Worm (Caenorhabditis elegans) whole organism, L1 larva: ENCODE results near the gene clec-132.

ENCODE experiments used
- C04F5.9 ChIP-seq: sonication (generic microtip); optimal IDR thresholded peaks from 2 replicates; lab custom pipeline; 2016; ENCODE audit warnings: missing genetic modification characterization, missing compliant biosample characterization
- C34B4.2 ChIP-seq: sonication (generic microtip); optimal IDR thresholded peaks from 2 replicates; lab custom pipeline; 2017; ENCODE audit warnings: mild to moderate bottlenecking, missing genetic modification characterization, missing compliant biosample characterization
- aha-1 ChIP-seq: fragments of 150-350 bp; optimal IDR thresholded peaks from 2 replicates; lab custom pipeline; 2014; ENCODE audit warnings: missing biosample characterization, missing genetic modification characterization
- alr-1 ChIP-seq: fragments of 200-800 bp; sonication (Bioruptor generic); optimal IDR thresholded peaks from 2 replicates; lab custom pipeline; 2018; ENCODE audit warnings: borderline replicate concordance, mild to moderate bottlenecking, missing genetic modification characterization, missing compliant biosample characterization
- blmp-1 ChIP-seq: fragments of 150-350 bp; optimal IDR thresholded peaks from 2 replicates; lab custom pipeline; 2014; ENCODE audit warnings: missing biosample characterization, missing genetic modification characterization
- ceh-63 ChIP-seq: fragments of 200-800 bp; sonication (Bioruptor generic); optimal IDR thresholded peaks from 2 replicates; lab custom pipeline; 2018; ENCODE audit warnings: mild to moderate bottlenecking, missing genetic modification characterization, missing compliant biosample characterization
- ceh-82 ChIP-seq, 3 experiments: fragments of 150-350 bp in 1 of 3; sonication (generic microtip) in 2 of 3; optimal IDR thresholded peaks; 2 replicates each; lab custom pipeline; 2014 to 2017; ENCODE audit warnings: missing biosample characterization in 3 of 3, missing genetic modification characterization in 3 of 3
- dpl-1 ChIP-seq, 3 experiments: fragments of 150-350 bp in 2 of 3; sonication (generic microtip) in 1 of 3; optimal IDR thresholded peaks; 2 replicates each; lab custom pipeline; 2014 to 2017; ENCODE audit warnings: missing biosample characterization in 3 of 3, missing genetic modification characterization in 3 of 3, missing genetic modification reagents in 3 of 3
- efl-3 ChIP-seq: fragments of 200-800 bp; sonication (Bioruptor generic); optimal IDR thresholded peaks from 2 replicates; lab custom pipeline; 2018; ENCODE audit warnings: mild to moderate bottlenecking, missing genetic modification characterization, missing compliant biosample characterization
- elt-3 ChIP-seq, 6 experiments: fragments of 150-350 bp in 1 of 6; sonication (generic microtip); optimal IDR thresholded peaks; 2 replicates each; lab custom pipeline; 2017 to 2018; ENCODE audit warnings: missing biosample characterization in 6 of 6, missing genetic modification characterization in 6 of 6, inconsistent platforms in 1 of 6
- ets-5 ChIP-seq: fragments of 200-800 bp; sonication (Bioruptor generic); IDR thresholded peaks from 2 replicates; pipeline ENCODE4 v1.3.6; 2022; ENCODE audit warnings: missing genetic modification characterization, missing compliant biosample characterization
- fos-1 ChIP-seq: fragments of 150-350 bp; optimal IDR thresholded peaks from 2 replicates; lab custom pipeline; 2014; ENCODE audit warnings: missing biosample characterization, missing genetic modification characterization
- grh-1 ChIP-seq: fragments of 200-800 bp; sonication (Bioruptor generic); IDR thresholded peaks from 2 replicates; pipeline ENCODE4 v1.3.6; 2022; ENCODE audit warnings: missing genetic modification reagents, missing genetic modification characterization, missing compliant biosample characterization
- isw-1 ChIP-seq: fragments of 200-800 bp; sonication (Bioruptor generic); IDR thresholded peaks from 2 replicates; pipeline ENCODE4 v1.3.6; 2022; ENCODE audit warnings: missing genetic modification characterization, missing compliant biosample characterization
- lin-14 ChIP-seq: fragments of 200-800 bp; sonication (Bioruptor generic); optimal IDR thresholded peaks from 2 replicates; lab custom pipeline; 2018; ENCODE audit warnings: mild to moderate bottlenecking, missing genetic modification characterization, moderate library complexity, missing compliant biosample characterization
- lin-15B ChIP-seq: fragments of 150-350 bp; sonication (generic microtip); optimal IDR thresholded peaks from 3 replicates; lab custom pipeline; 2014; ENCODE audit warnings: missing biosample characterization, missing genetic modification characterization
- lin-35 ChIP-seq, 2 experiments: fragments of 150-350 bp; optimal IDR thresholded peaks; 2 replicates each; lab custom pipeline; 2014; ENCODE audit warnings: missing biosample characterization in 2 of 2, missing genetic modification characterization in 2 of 2, missing genetic modification reagents in 2 of 2
- lir-3 ChIP-seq: sonication (generic microtip); optimal IDR thresholded peaks from 2 replicates; lab custom pipeline; 2016; ENCODE audit warnings: mild to moderate bottlenecking, missing genetic modification characterization, moderate library complexity, missing compliant biosample characterization; ENCODE audit not compliant: poor library complexity
- mab-9 ChIP-seq: fragments of 200-800 bp; sonication (Bioruptor generic); IDR thresholded peaks from 2 replicates; pipeline ENCODE4 v1.3.6; 2022; ENCODE audit warnings: missing genetic modification reagents, missing genetic modification characterization, missing compliant biosample characterization
- mef-2 ChIP-seq: fragments of 150-350 bp; optimal IDR thresholded peaks from 2 replicates; lab custom pipeline; 2014; ENCODE audit warnings: missing biosample characterization, missing genetic modification characterization
- mep-1 ChIP-seq: fragments of 150-350 bp; optimal IDR thresholded peaks from 2 replicates; lab custom pipeline; 2014; ENCODE audit warnings: missing biosample characterization, missing genetic modification characterization
- nhr-11 ChIP-seq: fragments of 150-350 bp; optimal IDR thresholded peaks from 2 replicates; lab custom pipeline; 2014; ENCODE audit warnings: missing biosample characterization, missing genetic modification characterization
- nhr-20 ChIP-seq: sonication (generic microtip); optimal IDR thresholded peaks from 2 replicates; lab custom pipeline; 2016; ENCODE audit warnings: mild to moderate bottlenecking, missing genetic modification characterization, missing compliant biosample characterization
- nhr-237 ChIP-seq: fragments of 150-350 bp; optimal IDR thresholded peaks from 2 replicates; lab custom pipeline; 2014; ENCODE audit warnings: missing biosample characterization, missing genetic modification characterization
- nhr-47 ChIP-seq: sonication (generic microtip); optimal IDR thresholded peaks from 2 replicates; lab custom pipeline; 2016; ENCODE audit warnings: mild to moderate bottlenecking, missing genetic modification characterization, moderate library complexity, missing compliant biosample characterization
- nhr-76 ChIP-seq: sonication (generic microtip); optimal IDR thresholded peaks from 2 replicates; lab custom pipeline; 2017; ENCODE audit warnings: missing biosample characterization, missing genetic modification characterization
- nhr-77 ChIP-seq: fragments of 150-350 bp; optimal IDR thresholded peaks from 2 replicates; lab custom pipeline; 2014; ENCODE audit warnings: missing biosample characterization, missing genetic modification characterization
- nhr-90 ChIP-seq: sonication (generic microtip); optimal IDR thresholded peaks from 2 replicates; lab custom pipeline; 2016; ENCODE audit warnings: mild to moderate bottlenecking, missing genetic modification characterization, missing compliant biosample characterization; ENCODE audit not compliant: poor library complexity
- pag-3 ChIP-seq: sonication (generic microtip); optimal IDR thresholded peaks from 2 replicates; lab custom pipeline; 2017; ENCODE audit warnings: missing genetic modification characterization, mild to moderate bottlenecking, missing compliant biosample characterization, antibody characterized with exemption, borderline replicate concordance; ENCODE audit not compliant: insufficient read depth
- rnt-1 ChIP-seq: sonication (generic microtip); optimal IDR thresholded peaks from 2 replicates; lab custom pipeline; 2016; ENCODE audit warnings: mild to moderate bottlenecking, missing genetic modification characterization, moderate library complexity, missing compliant biosample characterization
- snu-23 ChIP-seq: sonication (generic microtip); optimal IDR thresholded peaks from 2 replicates; lab custom pipeline; 2016; ENCODE audit warnings: missing genetic modification characterization, missing compliant biosample characterization
- sup-37 ChIP-seq: fragments of 200-800 bp; sonication (Bioruptor generic); optimal IDR thresholded peaks from 2 replicates; lab custom pipeline; 2018; ENCODE audit warnings: mild to moderate bottlenecking, missing genetic modification characterization, missing compliant biosample characterization
- swsn-7 ChIP-seq: sonication (generic microtip); optimal IDR thresholded peaks from 2 replicates; lab custom pipeline; 2016; ENCODE audit warnings: missing genetic modification characterization, missing compliant biosample characterization
- tbx-2 ChIP-seq: sonication (generic microtip); optimal IDR thresholded peaks from 2 replicates; lab custom pipeline; 2016; ENCODE audit warnings: missing genetic modification characterization, missing compliant biosample characterization
- tlp-1 ChIP-seq: fragments of 150-350 bp; optimal IDR thresholded peaks from 2 replicates; lab custom pipeline; 2014; ENCODE audit warnings: missing biosample characterization, missing genetic modification characterization
- unc-62 ChIP-seq: fragments of 150-350 bp; optimal IDR thresholded peaks from 2 replicates; lab custom pipeline; 2014; ENCODE audit warnings: missing biosample characterization, missing genetic modification reagents, missing genetic modification characterization
- unc-86 ChIP-seq: sonication (generic microtip); optimal IDR thresholded peaks from 2 replicates; lab custom pipeline; 2016; ENCODE audit warnings: missing genetic modification characterization, missing compliant biosample characterization
- xbp-1 ChIP-seq: sonication (generic microtip); optimal IDR thresholded peaks from 2 replicates; lab custom pipeline; 2016; ENCODE audit warnings: missing genetic modification characterization, missing compliant biosample characterization

The clec-132 gene

DNA sequence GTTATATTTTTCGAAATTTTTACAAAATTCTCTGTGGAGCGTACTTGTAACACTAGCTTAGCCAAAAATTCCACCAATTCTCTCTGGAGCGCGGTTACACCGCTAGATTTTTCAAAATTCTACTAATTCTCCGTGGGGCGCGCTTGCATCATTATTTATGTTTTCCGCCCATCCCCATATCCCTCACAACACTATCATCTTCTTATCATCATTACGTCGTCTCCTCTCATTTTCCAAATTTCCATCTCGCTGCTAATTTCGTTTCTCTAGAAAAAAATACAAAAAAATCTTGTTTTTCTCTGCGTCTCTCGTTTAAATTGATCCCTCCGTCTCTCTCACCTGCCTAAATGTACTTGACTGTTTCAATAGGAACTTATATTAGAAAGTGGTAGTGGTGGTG lies 21.6 kb upstream of the clec-132 start (continued):
- TF ChIP-seq mep-1 (tag; lab: Kevin White, UChicago) (no peak), tbx-2 (tag; lab: Kevin White, UChicago) (peak; percentile 4), lin-14 (GFP tag; lab: Kevin White, UChicago) (peak; percentile 20), unc-86 (tag; lab: Kevin White, UChicago) (no peak), grh-1 (GFP tag; lab: Robert Waterston, UW) (no peak), unc-62 (GFP tag; lab: Kevin White, UChicago) (no peak), tlp-1 (tag; lab: Kevin White, UChicago) (no peak), efl-3 (no peak), nhr-47 (tag; lab: Kevin White, UChicago) (no peak), nhr-11 (tag; lab: Kevin White, UChicago) (no peak), xbp-1 (tag; lab: Kevin White, UChicago) (no peak), nhr-20 (tag; lab: Kevin White, UChicago) (peak; percentile 55), ceh-63 (GFP tag; lab: Kevin White, UChicago) (no peak), ceh-82 (tag; optimal IDR thresholded peaks at IDR 0.05; lab: Kevin White, UChicago) (no peak), lir-3 (no peak), lin-35 (GFP tag; optimal IDR thresholded peaks at IDR 0.05; lab: Kevin White, UChicago) (peak in 1 of 2 experiments; percentile 36), mab-9 (GFP tag; lab: Robert Waterston, UW) (no peak), dpl-1 (GFP tag; optimal IDR thresholded peaks at IDR 0.05; lab: Kevin White, UChicago) (peak in 1 of 3 experiments; percentile 12)

DNA sequence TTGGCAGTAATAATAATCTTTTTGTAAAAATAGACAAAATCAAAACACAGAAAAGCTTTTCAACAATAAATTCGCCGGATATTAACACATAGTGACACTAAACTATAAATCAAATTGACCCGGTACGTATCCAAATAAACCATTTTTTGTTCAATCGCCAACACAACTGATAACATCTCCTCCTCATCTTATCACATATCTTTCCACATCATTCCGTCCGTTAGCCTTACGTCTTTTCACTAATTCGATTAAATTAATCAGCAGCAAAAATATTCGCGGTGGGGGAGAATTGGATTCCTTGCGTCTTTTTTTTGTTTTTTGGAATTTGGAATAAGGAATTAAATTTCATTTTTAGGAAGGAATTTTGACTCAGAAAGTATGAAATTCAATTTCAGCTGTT lies 20.3 kb upstream of the clec-132 start:
- TF ChIP-seq lin-15B (tag; lab: Kevin White, UChicago) = no peak
- TF ChIP-seq rnt-1 (tag; lab: Kevin White, UChicago) = no peak
- no peak for TF ChIP-seq nhr-90 (tag; lab: Kevin White, UChicago)
- no peak for TF ChIP-seq sup-37 (GFP tag; lab: Kevin White, UChicago)
- TF ChIP-seq blmp-1 (tag; lab: Kevin White, UChicago) = peak; percentile 68
- no peak for TF ChIP-seq ets-5 (GFP tag; lab: Robert Waterston, UW)
- TF ChIP-seq snu-23 (GFP tag; lab: Kevin White, UChicago) = no peak
- no peak for TF ChIP-seq mef-2 (tag; lab: Kevin White, UChicago)
- TF ChIP-seq lin-14 (GFP tag; lab: Kevin White, UChicago) = peak; percentile 13
- TF ChIP-seq lir-3 = no peak
- peak in 4 of 6 experiments; percentile 10 to 78 (median 48) for TF ChIP-seq elt-3 (tag; optimal IDR thresholded peaks at IDR 0.05; lab: Kevin White, UChicago)
- no peak for TF ChIP-seq alr-1 (tag; lab: Kevin White, UChicago)
- no peak for TF ChIP-seq aha-1
- TF ChIP-seq unc-62 (GFP tag; lab: Kevin White, UChicago) = no peak
- TF ChIP-seq swsn-7 (tag; lab: Kevin White, UChicago) = no peak
- no peak for TF ChIP-seq isw-1 (GFP tag; lab: Robert Waterston, UW)
- no peak for TF ChIP-seq mab-9 (GFP tag; lab: Robert Waterston, UW)
- no peak for TF ChIP-seq C34B4.2
- TF ChIP-seq nhr-76 (tag; lab: Kevin White, UChicago) = no peak
- TF ChIP-seq nhr-237 = no peak
- TF ChIP-seq nhr-47 (tag; lab: Kevin White, UChicago) = no peak

DNA sequence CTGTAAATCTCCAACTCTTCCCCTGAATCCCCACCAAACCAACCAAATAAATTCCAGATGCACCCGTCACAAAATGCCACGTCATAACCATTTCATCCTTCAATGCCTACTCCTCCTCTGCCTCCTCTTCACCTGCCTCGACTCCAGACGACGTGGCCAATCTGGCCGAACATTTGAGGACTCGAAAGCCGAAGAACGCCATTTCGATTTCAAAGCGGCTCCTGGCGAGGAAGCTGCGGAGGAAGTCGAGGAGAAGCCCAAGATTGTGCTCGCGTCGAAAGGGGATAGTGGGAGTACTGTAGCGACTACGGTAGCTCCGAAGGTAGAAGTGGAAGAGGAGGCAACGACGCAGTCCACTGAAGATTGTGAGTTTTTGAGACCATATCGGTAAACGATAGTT lies 19.4 kb upstream of the clec-132 start, which contains the start of gene lgc-45:
Gene lgc-45, plus strand, starts transcription at position 56 of the 400 bp plus-strand sequence.
- TF ChIP-seq pag-3 (tag; lab: Kevin White, UChicago) = no peak
- TF ChIP-seq isw-1 (GFP tag; lab: Robert Waterston, UW) = no peak
- TF ChIP-seq ceh-63 (GFP tag; lab: Kevin White, UChicago) = no peak
- no peak for TF ChIP-seq fos-1 (tag; lab: Kevin White, UChicago)
- no peak for TF ChIP-seq C04F5.9 (tag; lab: Kevin White, UChicago)
- no peak for TF ChIP-seq nhr-77
